Worm (Caenorhabditis elegans) whole organism, midembryonic: Measurements from ENCODE around the gene srlf-18.

Experiments used
- T22C8.4 ChIP-seq: fragments of 200-800 bp; sonication (Bioruptor generic); IDR thresholded peaks from 2 replicates; pipeline ENCODE4 v1.3.6; 2022; ENCODE audit warnings: missing genetic modification characterization, missing compliant biosample characterization
- cog-1 ChIP-seq: sonication (generic microtip); optimal IDR thresholded peaks from 2 replicates; lab custom pipeline; 2016; ENCODE audit warnings: missing genetic modification characterization, missing compliant biosample characterization
- flt-1 ChIP-seq: fragments of 200-800 bp; sonication (Bioruptor generic); IDR thresholded peaks from 2 replicates; pipeline ENCODE4 v1.3.6; 2022; ENCODE audit warnings: missing genetic modification characterization, missing compliant biosample characterization
- klf-2 ChIP-seq: fragments of 200-800 bp; sonication (Bioruptor generic); conservative IDR thresholded peaks from 2 replicates; pipeline ENCODE4 v1.3.6; 2022; ENCODE audit warnings: missing genetic modification reagents, missing genetic modification characterization, missing compliant biosample characterization
- med-1 ChIP-seq: sonication (generic microtip); optimal IDR thresholded peaks from 2 replicates; lab custom pipeline; 2017; ENCODE audit warnings: missing genetic modification characterization, mild to moderate bottlenecking, missing compliant biosample characterization, antibody characterized with exemption, missing genetic modification reagents; ENCODE audit not compliant: insufficient read depth
- ref-1 ChIP-seq: fragments of 200-800 bp; sonication (Bioruptor generic); conservative IDR thresholded peaks from 2 replicates; pipeline ENCODE4 v1.3.6; 2022; ENCODE audit warnings: missing genetic modification reagents, missing genetic modification characterization, missing compliant biosample characterization
- tab-1 ChIP-seq: fragments of 200-800 bp; sonication (Bioruptor generic); IDR thresholded peaks from 2 replicates; pipeline ENCODE4 v1.3.6; 2022; ENCODE audit warnings: missing genetic modification characterization, missing compliant biosample characterization
- ztf-23 ChIP-seq: fragments of 200-800 bp; sonication (Bioruptor generic); IDR thresholded peaks from 2 replicates; pipeline ENCODE4 v1.3.6; 2022; ENCODE audit warnings: missing genetic modification reagents, missing genetic modification characterization, missing compliant biosample characterization
- ztf-29 ChIP-seq: fragments of 200-800 bp; sonication (Bioruptor generic); IDR thresholded peaks from 2 replicates; pipeline ENCODE4 v1.3.6; 2022; ENCODE audit warnings: missing genetic modification reagents, missing genetic modification characterization, missing compliant biosample characterization

srlf-18 gene

DNA sequence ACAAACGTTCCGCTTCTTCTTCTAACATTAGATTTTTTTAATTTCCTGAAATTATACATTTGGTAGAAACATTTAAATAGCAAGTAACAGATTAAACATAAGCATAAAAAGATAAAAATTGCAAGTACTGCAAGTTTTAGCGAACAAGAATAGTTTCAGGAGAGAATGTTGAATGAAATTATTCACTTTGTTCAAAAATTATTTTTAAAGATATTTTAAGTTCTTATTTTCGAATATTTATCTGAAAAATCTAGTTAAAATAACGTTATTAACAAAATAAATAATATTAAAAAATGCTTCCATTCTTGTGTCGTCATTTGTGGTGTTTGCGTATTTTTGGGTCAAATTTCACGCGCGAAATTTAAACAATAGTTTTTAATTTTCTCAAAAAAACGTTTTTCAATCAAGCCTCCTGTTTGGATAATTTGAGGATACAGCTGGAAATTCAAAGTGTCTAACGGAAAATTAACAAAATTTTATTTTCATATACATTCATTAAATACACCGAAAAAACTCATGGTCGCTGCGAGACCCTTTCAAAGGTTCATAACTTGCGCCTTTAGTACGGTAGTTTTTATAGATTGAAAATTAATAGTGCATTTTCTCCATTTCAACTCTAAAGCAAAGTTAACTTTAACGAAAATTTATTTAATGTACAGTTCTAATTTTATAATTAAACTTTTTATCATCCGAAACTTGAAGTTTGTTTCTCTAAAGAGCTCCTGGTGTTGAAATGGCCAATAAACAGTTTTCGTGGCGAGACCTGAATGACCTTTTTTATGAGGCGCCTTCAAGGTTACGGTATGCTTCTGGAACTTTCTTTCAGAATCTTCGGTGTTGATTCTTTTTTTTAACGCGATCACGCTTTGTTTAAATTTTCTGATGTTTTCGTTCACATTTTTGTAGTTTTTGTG lies 41.3 kb upstream of the srlf-18 start, which contains the start of gene skih-2:
TSS of gene skih-2 (minus strand) at position 51 of the 914 bp plus-strand sequence.
- TF ChIP-seq ztf-23 (GFP tag; lab: Robert Waterston, UW), result no peak
- TF ChIP-seq ref-1, result no peak
- no peak for TF ChIP-seq cog-1 (tag; lab: Kevin White, UChicago)
- TF ChIP-seq tab-1 (GFP tag; lab: Robert Waterston, UW), result no peak
- TF ChIP-seq klf-2 (GFP tag; lab: Robert Waterston, UW), result no peak

DNA sequence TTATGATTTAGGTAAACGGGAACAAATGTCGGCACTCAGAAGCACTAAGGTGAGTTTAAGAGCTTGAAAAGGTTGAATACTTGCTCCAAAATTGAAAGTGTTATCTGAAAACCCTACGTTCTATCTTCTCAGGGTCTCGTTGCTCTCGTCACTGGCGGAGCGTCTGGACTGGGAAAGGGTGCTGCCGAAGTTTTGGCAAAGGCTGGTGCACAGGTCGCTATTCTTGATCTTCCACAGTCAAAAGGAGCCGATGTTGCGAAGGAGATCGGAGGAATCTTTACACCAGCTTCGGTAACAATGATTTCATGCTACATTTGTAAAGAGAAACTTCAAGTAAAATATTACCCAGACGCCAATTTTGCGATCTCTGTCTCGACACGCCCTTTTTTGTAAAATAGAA lies 30.0 kb upstream of the srlf-18 start, which contains the start of gene ard-1:
TSS of gene ard-1 (plus strand) at position 12 of the 400 bp plus-strand sequence.
- no peak for TF ChIP-seq tab-1 (GFP tag; lab: Robert Waterston, UW)
- no peak for TF ChIP-seq flt-1
- no peak for TF ChIP-seq ztf-23 (GFP tag; lab: Robert Waterston, UW)
- TF ChIP-seq T22C8.4 (GFP tag; lab: Robert Waterston, UW), result no peak
- TF ChIP-seq klf-2 (GFP tag; lab: Robert Waterston, UW), result no peak
- TF ChIP-seq cog-1 (tag; lab: Kevin White, UChicago), result no peak
- no peak for TF ChIP-seq ref-1
- no peak for TF ChIP-seq ztf-29 (GFP tag; lab: Robert Waterston, UW)
- no peak for TF ChIP-seq med-1 (GFP tag; lab: Kevin White, UChicago)

DNA sequence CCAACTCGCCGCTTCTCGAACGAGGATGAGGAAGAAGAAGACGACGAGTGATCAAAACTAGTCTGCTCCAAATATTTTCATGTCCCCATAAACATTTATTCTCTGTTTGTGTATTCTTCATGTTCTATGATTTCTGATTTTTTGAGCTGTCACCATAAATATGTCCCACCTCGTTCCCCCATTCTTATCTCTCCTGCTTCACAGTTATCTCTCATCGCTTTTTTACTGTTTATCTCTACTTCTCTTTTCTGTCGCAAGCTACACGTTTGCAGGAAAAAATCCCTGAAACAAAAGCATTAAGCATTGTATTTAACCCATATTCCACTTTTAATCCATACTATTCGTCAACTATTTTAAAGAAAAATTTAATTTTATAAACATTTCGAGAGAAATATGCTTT lies 29.5 kb upstream of the srlf-18 start:
- TF ChIP-seq T22C8.4 (GFP tag; lab: Robert Waterston, UW) (no peak), flt-1 (no peak), ztf-29 (GFP tag; lab: Robert Waterston, UW) (no peak), ref-1 (no peak), klf-2 (GFP tag; lab: Robert Waterston, UW) (no peak), cog-1 (tag; lab: Kevin White, UChicago) (no peak), ztf-23 (GFP tag; lab: Robert Waterston, UW) (no peak), med-1 (GFP tag; lab: Kevin White, UChicago) (no peak), tab-1 (GFP tag; lab: Robert Waterston, UW) (no peak)

DNA sequence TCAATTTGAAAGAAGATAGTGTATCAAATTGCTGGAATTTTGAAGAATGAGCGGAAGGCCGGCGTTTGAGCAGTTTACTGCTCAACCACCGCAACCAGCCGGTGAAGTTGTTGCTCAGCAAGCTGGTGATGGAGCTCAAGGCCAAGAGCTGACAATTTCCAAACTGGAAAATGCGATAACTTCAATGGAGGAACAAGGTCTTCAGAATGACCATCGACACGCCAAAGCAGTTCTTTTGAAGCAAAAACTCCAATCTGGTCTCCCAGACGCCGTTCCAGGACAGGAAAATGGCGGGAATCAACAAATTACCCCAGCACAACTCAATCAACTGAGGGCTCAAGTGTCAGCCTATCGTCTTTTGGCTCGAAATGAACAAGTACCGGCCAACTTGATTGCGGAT lies 24.7 kb upstream of the srlf-18 start:
- no peak for TF ChIP-seq T22C8.4 (GFP tag; lab: Robert Waterston, UW)
- no peak for TF ChIP-seq cog-1 (tag; lab: Kevin White, UChicago)
- no peak for TF ChIP-seq flt-1
- TF ChIP-seq tab-1 (GFP tag; lab: Robert Waterston, UW), result no peak
- TF ChIP-seq ztf-29 (GFP tag; lab: Robert Waterston, UW), result no peak
- TF ChIP-seq ref-1, result no peak

DNA sequence TGAATTAATAATTGTTTCAGACTA lies 24.5 kb upstream of the srlf-18 start, which contains the start of gene swsn-4:
TSS of gene swsn-4 (plus strand) at position 21 of the 24 bp plus-strand sequence.
- TF ChIP-seq flt-1 (no peak), klf-2 (GFP tag; lab: Robert Waterston, UW) (no peak), cog-1 (tag; lab: Kevin White, UChicago) (no peak), T22C8.4 (GFP tag; lab: Robert Waterston, UW) (no peak), tab-1 (GFP tag; lab: Robert Waterston, UW) (no peak), ref-1 (no peak), ztf-23 (GFP tag; lab: Robert Waterston, UW) (no peak), med-1 (GFP tag; lab: Kevin White, UChicago) (no peak), ztf-29 (GFP tag; lab: Robert Waterston, UW) (no peak)

DNA sequence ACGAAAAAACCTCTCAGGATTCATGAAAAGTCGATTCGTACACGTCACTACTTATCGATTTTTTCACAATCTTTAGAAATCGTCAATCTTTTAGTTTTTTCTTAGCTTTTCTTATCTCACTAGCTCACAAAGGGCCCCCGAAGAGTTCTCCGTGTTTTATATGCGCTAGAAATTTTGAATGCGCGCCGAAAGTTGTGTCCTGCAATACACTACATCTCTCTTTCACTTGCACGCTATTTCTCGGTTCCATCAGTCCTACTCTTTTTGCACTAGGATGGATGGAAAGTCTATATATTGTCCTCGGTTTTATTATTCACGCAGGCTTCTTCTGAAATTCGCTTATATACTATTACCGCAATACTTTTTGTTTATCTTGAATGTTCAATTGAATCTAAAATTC lies 24.3 kb upstream of the srlf-18 start:
- TF ChIP-seq ref-1 (no peak), med-1 (GFP tag; lab: Kevin White, UChicago) (no peak), ztf-23 (GFP tag; lab: Robert Waterston, UW) (no peak), cog-1 (tag; lab: Kevin White, UChicago) (no peak), T22C8.4 (GFP tag; lab: Robert Waterston, UW) (no peak), klf-2 (GFP tag; lab: Robert Waterston, UW) (no peak)

DNA sequence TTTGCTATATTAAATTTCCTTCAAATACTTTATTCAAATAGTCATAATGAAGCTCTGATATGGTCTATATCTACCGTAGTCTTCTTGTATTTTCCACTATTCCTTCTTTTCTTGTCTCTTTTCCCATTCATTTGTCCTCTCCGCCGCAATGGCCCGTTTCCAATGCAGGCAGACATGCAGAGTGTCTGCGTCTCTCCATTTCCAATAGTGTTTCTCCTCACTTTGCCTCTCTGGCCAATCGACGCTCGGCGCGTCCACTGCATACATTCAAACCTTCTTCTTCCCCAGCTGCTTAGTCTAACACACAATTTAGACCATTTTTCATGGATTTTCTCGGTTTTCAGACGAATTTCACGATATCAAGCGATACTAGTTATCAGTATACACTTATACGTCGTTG lies 23.9 kb upstream of the srlf-18 start:
- TF ChIP-seq ref-1 (no peak), tab-1 (GFP tag; lab: Robert Waterston, UW) (no peak), cog-1 (tag; lab: Kevin White, UChicago) (no peak), ztf-29 (GFP tag; lab: Robert Waterston, UW) (no peak), klf-2 (GFP tag; lab: Robert Waterston, UW) (no peak), flt-1 (no peak), ztf-23 (GFP tag; lab: Robert Waterston, UW) (no peak), T22C8.4 (GFP tag; lab: Robert Waterston, UW) (no peak), med-1 (GFP tag; lab: Kevin White, UChicago) (no peak)

DNA sequence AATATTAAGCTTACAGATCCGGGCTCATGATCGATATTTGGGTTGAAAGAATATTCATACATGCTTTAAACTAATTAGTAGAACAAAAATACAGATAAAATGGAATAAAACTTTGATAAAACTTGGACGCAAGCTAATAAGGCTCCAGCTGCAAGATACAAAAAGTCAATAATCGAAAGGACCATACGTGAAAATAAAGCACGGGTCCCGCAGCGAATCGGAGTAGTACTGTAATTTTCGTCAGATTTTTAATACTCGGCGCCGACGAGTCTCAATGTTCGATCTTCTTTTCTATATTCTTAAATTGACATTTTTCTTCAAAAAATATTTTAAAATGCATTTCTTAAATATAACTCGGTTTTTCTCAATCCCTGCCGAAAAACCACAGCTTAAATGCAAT lies 23.4 kb upstream of the srlf-18 start, which contains the start of gene spo-11:
TSS of gene spo-11 (minus strand) at position 189 of the 400 bp plus-strand sequence.
- no peak for TF ChIP-seq ztf-23 (GFP tag; lab: Robert Waterston, UW)
- TF ChIP-seq cog-1 (tag; lab: Kevin White, UChicago), result no peak
- no peak for TF ChIP-seq ref-1
- no peak for TF ChIP-seq klf-2 (GFP tag; lab: Robert Waterston, UW)
- TF ChIP-seq flt-1, result no peak
- no peak for TF ChIP-seq ztf-29 (GFP tag; lab: Robert Waterston, UW)
- no peak for TF ChIP-seq med-1 (GFP tag; lab: Kevin White, UChicago)
- TF ChIP-seq tab-1 (GFP tag; lab: Robert Waterston, UW), result no peak
- no peak for TF ChIP-seq T22C8.4 (GFP tag; lab: Robert Waterston, UW)

DNA sequence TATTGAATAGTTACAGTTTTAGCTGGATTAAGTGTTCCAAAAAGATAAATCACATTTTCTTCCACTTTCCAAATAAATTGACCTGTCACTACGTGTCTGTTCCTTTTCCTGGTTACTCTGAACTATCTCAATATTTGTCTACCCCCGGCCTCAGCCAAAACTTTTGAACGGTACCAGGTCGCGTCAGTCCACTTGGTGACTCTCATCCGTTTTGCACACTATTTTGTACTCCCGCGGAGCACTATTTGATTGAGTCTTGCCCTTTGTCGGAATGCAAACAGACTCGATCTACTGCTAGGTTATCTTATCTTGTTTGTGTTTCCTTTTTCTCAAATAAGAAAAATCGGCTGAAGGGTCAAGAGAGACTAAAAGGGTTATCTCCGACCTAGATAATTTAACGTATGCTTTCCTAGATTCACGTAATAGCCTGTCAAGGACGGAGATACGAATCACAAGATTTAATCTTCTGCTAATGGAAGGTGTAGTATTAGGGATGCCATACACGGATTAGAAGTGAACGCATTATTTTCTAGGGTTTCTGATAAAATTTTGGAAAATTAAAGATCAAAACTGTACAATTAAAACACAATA lies 18.8 kb upstream of the srlf-18 start:
- TF ChIP-seq tab-1 (GFP tag; lab: Robert Waterston, UW), result no peak
- 0 out of 2 replicates have a peak, but pooled peaks have one; percentile 41 for TF ChIP-seq ztf-23 (GFP tag; lab: Robert Waterston, UW)
- TF ChIP-seq klf-2 (GFP tag; lab: Robert Waterston, UW), result no peak
- no peak for TF ChIP-seq cog-1 (tag; lab: Kevin White, UChicago)
- no peak for TF ChIP-seq T22C8.4 (GFP tag; lab: Robert Waterston, UW)
- no peak for TF ChIP-seq ref-1
- no peak for TF ChIP-seq ztf-29 (GFP tag; lab: Robert Waterston, UW)
- TF ChIP-seq flt-1, result 0 out of 2 replicates have a peak, but pooled peaks have one; percentile 56
- no peak for TF ChIP-seq med-1 (GFP tag; lab: Kevin White, UChicago)
